Worm (Caenorhabditis elegans): ENCODE measurements around the gene C25G4.17.

ce11 chrIV:12445463-12445934, 3.7 kb downstream of the C25G4.17 start, which contains the start of gene C25G4.3:
- TF ChIP-seq elt-1 (tag; optimal IDR thresholded peaks at IDR 0.05; ENCODE audit: borderline replicate concordance, insufficient read depth), result no peak
- no peak for TF ChIP-seq snpc-4 (tag; optimal IDR thresholded peaks at IDR 0.05)
- TF ChIP-seq elt-3 (tag; optimal IDR thresholded peaks at IDR 0.05), result no peak
- no peak for TF ChIP-seq nhr-76 (tag; optimal IDR thresholded peaks at IDR 0.05)
- no peak for TF ChIP-seq ztf-11 (tag; optimal IDR thresholded peaks at IDR 0.05)
- TF ChIP-seq mls-2 (tag; optimal IDR thresholded peaks at IDR 0.05), result no peak
